Fruit fly (Drosophila melanogaster) whole organism, prepupa: ENCODE measurements around the gene CG5151.

Experiments used
- CG10669 ChIP-seq: fragments of 200-800 bp; sonication (Bioruptor generic); optimal IDR thresholded peaks from 3 replicates; lab custom pipeline; 2018; ENCODE audit warnings: missing biosample characterization, mild to moderate bottlenecking, missing genetic modification characterization, moderate library complexity
- CG11294 ChIP-seq: fragments of 200-800 bp; sonication (Bioruptor generic); IDR thresholded peaks from 2 replicates; pipeline ENCODE4 v1.3.6; 2022; ENCODE audit warnings: missing biosample characterization, missing genetic modification characterization
- CG15336 ChIP-seq: fragments of 200-800 bp; sonication (Bioruptor generic); IDR thresholded peaks from 2 replicates; pipeline ENCODE4 v1.3.6; 2022; ENCODE audit warnings: missing biosample characterization, missing genetic modification characterization
- CG1621 ChIP-seq: fragments of 200-800 bp; sonication (Bioruptor generic); optimal IDR thresholded peaks from 3 replicates; lab custom pipeline; 2018; ENCODE audit warnings: missing biosample characterization, mild to moderate bottlenecking, missing genetic modification characterization
- CG16779 ChIP-seq: fragments of 200-800 bp; sonication (Bioruptor generic); optimal IDR thresholded peaks from 3 replicates; lab custom pipeline; 2017; ENCODE audit warnings: missing biosample characterization, mild to moderate bottlenecking, missing genetic modification characterization
- CG3032 ChIP-seq: fragments of 200-800 bp; optimal IDR thresholded peaks from 2 replicates; lab custom pipeline; 2019; ENCODE audit warnings: missing biosample characterization, mild to moderate bottlenecking, missing genetic modification characterization, moderate library complexity
- CG31627 ChIP-seq: fragments of 200-800 bp; sonication (Bioruptor generic); optimal IDR thresholded peaks from 3 replicates; lab custom pipeline; 2016; ENCODE audit warnings: missing biosample characterization, missing genetic modification characterization
- CG32006 ChIP-seq: fragments of 200-800 bp; sonication (Bioruptor generic); optimal IDR thresholded peaks from 3 replicates; lab custom pipeline; 2017; ENCODE audit warnings: missing biosample characterization, mild to moderate bottlenecking, missing genetic modification characterization
- CG34406 ChIP-seq: fragments of 200-800 bp; sonication (Bioruptor generic); optimal IDR thresholded peaks from 3 replicates; lab custom pipeline; 2016; ENCODE audit warnings: missing biosample characterization, missing genetic modification characterization
- CG3919 ChIP-seq: fragments of 200-800 bp; sonication (Bioruptor generic); optimal IDR thresholded peaks from 3 replicates; lab custom pipeline; 2016; ENCODE audit warnings: missing biosample characterization, missing genetic modification characterization
- CG4318 ChIP-seq: fragments of 200-800 bp; sonication (Bioruptor generic); optimal IDR thresholded peaks from 3 replicates; lab custom pipeline; 2017; ENCODE audit warnings: missing biosample characterization, mild to moderate bottlenecking, missing genetic modification characterization
- CG6163 ChIP-seq: fragments of 200-800 bp; sonication (Bioruptor generic); IDR thresholded peaks from 3 replicates; pipeline ENCODE4 v1.3.6; 2022; ENCODE audit warnings: missing biosample characterization, missing genetic modification characterization
- CG6276 ChIP-seq: fragments of 200-800 bp; sonication (Bioruptor generic); optimal IDR thresholded peaks from 2 replicates; lab custom pipeline; 2017; ENCODE audit warnings: missing biosample characterization, mild to moderate bottlenecking, missing genetic modification characterization
- CG6792 ChIP-seq: fragments of 200-800 bp; sonication (Bioruptor generic); optimal IDR thresholded peaks from 3 replicates; lab custom pipeline; 2016; ENCODE audit warnings: missing biosample characterization, missing genetic modification characterization
- CG6854 ChIP-seq: fragments of 200-800 bp; sonication (Bioruptor generic); optimal IDR thresholded peaks from 2 replicates; lab custom pipeline; 2017; ENCODE audit warnings: missing biosample characterization, mild to moderate bottlenecking, missing genetic modification characterization
- CG8119 ChIP-seq: fragments of 200-800 bp; sonication (Bioruptor generic); IDR thresholded peaks from 3 replicates; pipeline ENCODE4 v1.3.6; 2022; ENCODE audit warnings: missing biosample characterization, missing genetic modification characterization
- CG8319 ChIP-seq: fragments of 200-800 bp; sonication (Bioruptor generic); optimal IDR thresholded peaks from 3 replicates; lab custom pipeline; 2016; ENCODE audit warnings: missing biosample characterization, missing genetic modification characterization
- CG8632 ChIP-seq: fragments of 200-800 bp; sonication (Bioruptor generic); optimal IDR thresholded peaks from 3 replicates; lab custom pipeline; 2016; ENCODE audit warnings: missing biosample characterization, missing genetic modification characterization
- CG9139 ChIP-seq: fragments of 200-800 bp; sonication (Bioruptor generic); optimal IDR thresholded peaks from 3 replicates; lab custom pipeline; 2017; ENCODE audit warnings: missing biosample characterization, mild to moderate bottlenecking, missing genetic modification characterization
- Eip78C ChIP-seq: fragments of 200-800 bp; sonication (Bioruptor generic); peaks from one replicate; lab custom pipeline; 2016; ENCODE audit warnings: missing biosample characterization, missing genetic modification characterization
- Eip93F ChIP-seq: fragments of 200-800 bp; sonication (Bioruptor generic); optimal IDR thresholded peaks from 2 replicates; lab custom pipeline; 2016; ENCODE audit warnings: missing biosample characterization, mild to moderate bottlenecking, missing genetic modification characterization
- Gug ChIP-seq: fragments of 200-800 bp; sonication (Bioruptor generic); IDR thresholded peaks from 2 replicates; pipeline ENCODE4 v1.3.6; 2022; ENCODE audit warnings: missing biosample characterization, missing genetic modification characterization
- Hr39 ChIP-seq: fragments of 200-800 bp; sonication (Bioruptor generic); optimal IDR thresholded peaks from 2 replicates; lab custom pipeline; 2016; ENCODE audit warnings: missing biosample characterization, missing genetic modification characterization
- Hr4 ChIP-seq: fragments of 200-800 bp; sonication (Bioruptor generic); optimal IDR thresholded peaks from 3 replicates; lab custom pipeline; 2016; ENCODE audit warnings: missing biosample characterization, missing genetic modification characterization
- OdsH ChIP-seq: fragments of 200-800 bp; sonication (Bioruptor generic); optimal IDR thresholded peaks from 3 replicates; lab custom pipeline; 2016; ENCODE audit warnings: missing biosample characterization, missing genetic modification characterization
- Smox ChIP-seq: fragments of 200-800 bp; sonication (Bioruptor generic); optimal IDR thresholded peaks from 3 replicates; lab custom pipeline; 2016; ENCODE audit warnings: missing biosample characterization, missing genetic modification characterization
- Sox102F ChIP-seq: fragments of 200-800 bp; sonication (Bioruptor generic); optimal IDR thresholded peaks from 2 replicates; lab custom pipeline; 2016; ENCODE audit warnings: missing biosample characterization, mild to moderate bottlenecking, missing genetic modification characterization
- Sox14 ChIP-seq: fragments of 200-800 bp; sonication (Bioruptor generic); optimal IDR thresholded peaks from 3 replicates; lab custom pipeline; 2016; ENCODE audit warnings: missing biosample characterization, missing genetic modification characterization
- Sox15 ChIP-seq: fragments of 200-800 bp; sonication (Bioruptor generic); optimal IDR thresholded peaks from 3 replicates; lab custom pipeline; 2016; ENCODE audit warnings: missing biosample characterization, missing genetic modification characterization
- achi ChIP-seq: fragments of 200-800 bp; sonication (Bioruptor generic); optimal IDR thresholded peaks from 3 replicates; lab custom pipeline; 2016; ENCODE audit warnings: missing biosample characterization, missing genetic modification characterization
- acj6 ChIP-seq: fragments of 200-800 bp; sonication (Bioruptor generic); optimal IDR thresholded peaks from 3 replicates; lab custom pipeline; 2016; ENCODE audit warnings: missing biosample characterization, missing genetic modification characterization
- cyc ChIP-seq: fragments of 200-800 bp; sonication (Bioruptor generic); optimal IDR thresholded peaks from 3 replicates; lab custom pipeline; 2016; ENCODE audit warnings: missing biosample characterization, missing genetic modification characterization
- dac ChIP-seq: fragments of 200-800 bp; sonication (Bioruptor generic); optimal IDR thresholded peaks from 2 replicates; lab custom pipeline; 2017; ENCODE audit warnings: missing biosample characterization, mild to moderate bottlenecking, missing genetic modification characterization
- dsx ChIP-seq: fragments of 200-800 bp; optimal IDR thresholded peaks from 3 replicates; lab custom pipeline; 2019; ENCODE audit warnings: missing biosample characterization, mild to moderate bottlenecking, missing genetic modification characterization, moderate library complexity; ENCODE audit not compliant: poor library complexity, severe bottlenecking
- eg ChIP-seq: fragments of 200-800 bp; sonication (Bioruptor generic); IDR thresholded peaks from 3 replicates; pipeline ENCODE4 v1.3.6; 2022; ENCODE audit warnings: missing biosample characterization, missing genetic modification characterization
- esn ChIP-seq: fragments of 200-800 bp; sonication (Bioruptor generic); optimal IDR thresholded peaks from 2 replicates; lab custom pipeline; 2016; ENCODE audit warnings: missing biosample characterization, mild to moderate bottlenecking, missing genetic modification characterization, moderate library complexity
- fd59A ChIP-seq: fragments of 200-800 bp; sonication (Bioruptor generic); optimal IDR thresholded peaks from 2 replicates; lab custom pipeline; 2017; ENCODE audit warnings: missing biosample characterization, mild to moderate bottlenecking, missing genetic modification characterization, missing genetic modification reagents
- fd85E ChIP-seq: fragments of 200-800 bp; sonication (Bioruptor generic); optimal IDR thresholded peaks from 3 replicates; lab custom pipeline; 2016; ENCODE audit warnings: missing biosample characterization, missing genetic modification characterization
- fkh ChIP-seq: fragments of 200-800 bp; sonication (Bioruptor generic); optimal IDR thresholded peaks from 3 replicates; lab custom pipeline; 2017; ENCODE audit warnings: missing biosample characterization, mild to moderate bottlenecking, missing genetic modification characterization, moderate library complexity
- lz ChIP-seq: fragments of 200-800 bp; sonication (Bioruptor generic); optimal IDR thresholded peaks from 3 replicates; lab custom pipeline; 2016; ENCODE audit warnings: missing biosample characterization, missing genetic modification characterization
- pdm3 ChIP-seq: fragments of 200-800 bp; sonication (Bioruptor generic); optimal IDR thresholded peaks from 3 replicates; lab custom pipeline; 2016; ENCODE audit warnings: missing biosample characterization, missing genetic modification characterization
- salr ChIP-seq, 2 experiments: fragments of 200-800 bp; sonication (Bioruptor generic); optimal IDR thresholded peaks; 3 replicates each; lab custom pipeline; 2016 to 2018; ENCODE audit warnings: missing biosample characterization in 2 of 2, missing genetic modification characterization in 2 of 2, mild to moderate bottlenecking in 1 of 2
- topi ChIP-seq: fragments of 200-800 bp; sonication (Bioruptor generic); optimal IDR thresholded peaks from 3 replicates; lab custom pipeline; 2016; ENCODE audit warnings: missing biosample characterization, missing genetic modification characterization
- vri ChIP-seq: fragments of 200-800 bp; sonication (Bioruptor generic); optimal IDR thresholded peaks from 3 replicates; lab custom pipeline; 2016; ENCODE audit warnings: missing biosample characterization, mild to moderate bottlenecking, missing genetic modification characterization

Gene CG5151

dm6 chr3L:16167723-16168386 is 3.4 kb upstream of the CG5151 start (continued):
- no peak for TF ChIP-seq fd59A (GFP tag; lab: Kevin White, UChicago)
- peak; percentile 33 for TF ChIP-seq OdsH
- TF ChIP-seq esn (GFP tag; lab: Kevin White, UChicago), result peak; percentile 48
- TF ChIP-seq CG8632 (GFP tag; lab: Kevin White, UChicago), result peak; percentile 58
- TF ChIP-seq pdm3 (GFP tag; lab: Kevin White, UChicago), result no peak
- no peak for TF ChIP-seq Hr39
- TF ChIP-seq CG11294 (GFP tag; lab: Robert Waterston, UW), result no peak
- TF ChIP-seq Smox (GFP tag; lab: Kevin White, UChicago), result no peak
- peak; percentile 13 for TF ChIP-seq Sox14 (GFP tag; lab: Kevin White, UChicago)
- peak; percentile 15 for TF ChIP-seq CG32006
- TF ChIP-seq fd85E, result no peak
- no peak for TF ChIP-seq cyc (GFP tag; lab: Kevin White, UChicago)
- TF ChIP-seq CG8319 (GFP tag; lab: Kevin White, UChicago), result no peak
- TF ChIP-seq Sox102F, result peak; percentile 3
- no peak for TF ChIP-seq CG31627 (GFP tag; lab: Kevin White, UChicago)
- no peak for TF ChIP-seq CG6276 (GFP tag; lab: Kevin White, UChicago)
- TF ChIP-seq Gug (GFP tag; lab: Robert Waterston, UW), result no peak
- peak; percentile 53 for TF ChIP-seq acj6 (GFP tag; lab: Kevin White, UChicago)
- TF ChIP-seq lz (GFP tag; lab: Kevin White, UChicago), result no peak
- no peak for TF ChIP-seq vri (GFP tag; lab: Kevin White, UChicago)
- TF ChIP-seq CG34406 (GFP tag; lab: Kevin White, UChicago), result no peak
- TF ChIP-seq dac (GFP tag; lab: Kevin White, UChicago), result no peak
- TF ChIP-seq CG6163 (GFP tag; lab: Robert Waterston, UW), result no peak
- peak; percentile 50 for TF ChIP-seq CG3032 (tag; lab: Kevin White, UChicago)

- TF ChIP-seq Eip78C (peak; percentile 56), CG6854 (GFP tag; lab: Kevin White, UChicago) (no peak)
- TF ChIP-seq, all 60 proteins: peak for 1
Measured at dm6 chr3L:16166998-16167344, 2.5 kb upstream of the CG5151 start.

- TF ChIP-seq salr (GFP tag; optimal IDR thresholded peaks at IDR 0.05; lab: Kevin White, UChicago) (no peak), CG6163 (GFP tag; lab: Robert Waterston, UW) (0 out of 3 replicates have a peak, but pooled peaks have one; percentile 11), CG16779 (tag; lab: Kevin White, UChicago) (no peak), Hr39 (no peak), Sox15 (no peak), CG32006 (no peak), topi (GFP tag; lab: Kevin White, UChicago) (no peak), fkh (GFP tag; lab: Kevin White, UChicago) (peak; percentile 82), dsx (GFP tag; lab: Kevin White, UChicago) (no peak), CG8632 (GFP tag; lab: Kevin White, UChicago) (no peak), Hr4 (GFP tag; lab: Kevin White, UChicago) (no peak), achi (GFP tag; lab: Kevin White, UChicago) (no peak), Eip93F (no peak), CG8119 (0 out of 3 replicates have a peak, but pooled peaks have one; percentile 11), CG9139 (GFP tag; lab: Kevin White, UChicago) (no peak), CG34406 (GFP tag; lab: Kevin White, UChicago) (no peak), pdm3 (GFP tag; lab: Kevin White, UChicago) (no peak), Gug (GFP tag; lab: Robert Waterston, UW) (no peak), CG8319 (GFP tag; lab: Kevin White, UChicago) (no peak), CG1621 (no peak), CG3919 (GFP tag; lab: Kevin White, UChicago) (no peak), CG6854 (GFP tag; lab: Kevin White, UChicago) (no peak), CG15336 (GFP tag; lab: Robert Waterston, UW) (no peak), CG4318 (no peak), CG10669 (GFP tag; lab: Kevin White, UChicago) (no peak), dac (GFP tag; lab: Kevin White, UChicago) (no peak), CG3032 (tag; lab: Kevin White, UChicago) (no peak), fd85E (no peak), CG6792 (GFP tag; lab: Kevin White, UChicago) (no peak), eg (GFP tag; lab: Robert Waterston, UW) (no peak), CG31627 (GFP tag; lab: Kevin White, UChicago) (no peak), Smox (GFP tag; lab: Kevin White, UChicago) (no peak)
Measured at dm6 chr3L:16166217-16166997, 1.9 kb upstream of the CG5151 start.
